Fruit fly (Drosophila melanogaster): ENCODE measurements around the gene AhcyL1.
A peak's percentile ranks its signal among the peaks of the same experiment; 100 is the strongest.

AhcyL1 gene

dm6 chr3L:2734363-2735160 is 37.6 kb downstream of the AhcyL1 start (continued):
- TF ChIP-seq ss (GFP tag; optimal IDR thresholded peaks at IDR 0.05) (no peak), salr (GFP tag; optimal IDR thresholded peaks at IDR 0.05) (no peak), Hr39 (GFP tag; optimal IDR thresholded peaks at IDR 0.05) (peak; percentile 13), CG6808 (GFP tag; optimal IDR thresholded peaks at IDR 0.05) (no peak), CG7368 (GFP tag; optimal IDR thresholded peaks at IDR 0.05) (no peak), esn (GFP tag; optimal IDR thresholded peaks at IDR 0.05) (no peak), Ets21C (GFP tag; optimal IDR thresholded peaks at IDR 0.05) (no peak), Lpt (GFP tag; optimal IDR thresholded peaks at IDR 0.05) (no peak), net (GFP tag; optimal IDR thresholded peaks at IDR 0.05) (no peak), pdm3 (GFP tag; optimal IDR thresholded peaks at IDR 0.05) (peak; percentile 27), topi (GFP tag; optimal IDR thresholded peaks at IDR 0.05) (no peak), Sox15 (GFP tag; optimal IDR thresholded peaks at IDR 0.05) (no peak), CG6792 (GFP tag; optimal IDR thresholded peaks at IDR 0.05) (no peak), Eip78C (GFP tag) (peak; percentile 33), Met (GFP tag; optimal IDR thresholded peaks at IDR 0.05) (no peak), OdsH (GFP tag; optimal IDR thresholded peaks at IDR 0.05) (peak; percentile 50), Hr4 (GFP tag; optimal IDR thresholded peaks at IDR 0.05) (peak; percentile 56), CG15336 (GFP tag; IDR thresholded peaks at IDR 0.05) (peak; percentile 67), dsx (GFP tag; optimal IDR thresholded peaks at IDR 0.05; ENCODE audit: poor library complexity, severe bottlenecking) (no peak), CG1621 (tag; optimal IDR thresholded peaks at IDR 0.05) (no peak), CG6276 (GFP tag; optimal IDR thresholded peaks at IDR 0.05) (peak; percentile 17), Ets96B (tag; optimal IDR thresholded peaks at IDR 0.05) (no peak), Smox (GFP tag; optimal IDR thresholded peaks at IDR 0.05) (no peak), cyc (GFP tag; optimal IDR thresholded peaks at IDR 0.05) (no peak), achi (GFP tag; optimal IDR thresholded peaks at IDR 0.05) (peak; percentile 35), Eip93F (GFP tag; optimal IDR thresholded peaks at IDR 0.05) (no peak), CG10631 (GFP tag; optimal IDR thresholded peaks at IDR 0.05) (no peak), CG3919 (GFP tag; optimal IDR thresholded peaks at IDR 0.05) (no peak), eg (GFP tag; IDR thresholded peaks at IDR 0.05) (peak; percentile 61; the same call in 1 of the 3 replicates), Sox102F (GFP tag; optimal IDR thresholded peaks at IDR 0.05) (no peak), CG6163 (GFP tag; IDR thresholded peaks at IDR 0.05) (no peak), CG4318 (GFP tag; optimal IDR thresholded peaks at IDR 0.05) (peak; percentile 15)

dm6 chr3L:2733208-2733607 is 38.9 kb downstream of the AhcyL1 start:
- TF ChIP-seq achi (GFP tag; optimal IDR thresholded peaks at IDR 0.05) (peak; percentile 36), OdsH (GFP tag; optimal IDR thresholded peaks at IDR 0.05) (peak; percentile 61), Eip75B (GFP tag; optimal IDR thresholded peaks at IDR 0.05) (peak; percentile 20), pdm3 (GFP tag; optimal IDR thresholded peaks at IDR 0.05) (peak; percentile 53), Hr38 (GFP tag; optimal IDR thresholded peaks at IDR 0.05) (no peak), CG31627 (GFP tag; optimal IDR thresholded peaks at IDR 0.05) (peak; percentile 52), CG7368 (GFP tag; optimal IDR thresholded peaks at IDR 0.05) (no peak), Ets96B (tag; optimal IDR thresholded peaks at IDR 0.05) (no peak), Eip78C (GFP tag) (peak; percentile 72), CG11762 (GFP tag; optimal IDR thresholded peaks at IDR 0.05; ENCODE audit: insufficient read depth) (peak; percentile 32), Sox14 (GFP tag; optimal IDR thresholded peaks at IDR 0.05) (peak; percentile 23), CG8319 (GFP tag; optimal IDR thresholded peaks at IDR 0.05) (peak; percentile 2), CG8119 (GFP tag; IDR thresholded peaks at IDR 0.05) (peak; percentile 64), CG11294 (GFP tag; IDR thresholded peaks at IDR 0.05) (peak; percentile 61; the same call in 1 of the 2 replicates), CG3919 (GFP tag; optimal IDR thresholded peaks at IDR 0.05) (peak; percentile 54), net (GFP tag; optimal IDR thresholded peaks at IDR 0.05) (peak; percentile 38), Met (GFP tag; optimal IDR thresholded peaks at IDR 0.05) (peak; percentile 33), Gug (GFP tag; IDR thresholded peaks at IDR 0.05) (peak; percentile 64), Hr39 (GFP tag; optimal IDR thresholded peaks at IDR 0.05) (peak; percentile 62), CG34406 (GFP tag; optimal IDR thresholded peaks at IDR 0.05) (no peak), CG4318 (GFP tag; optimal IDR thresholded peaks at IDR 0.05) (peak; percentile 59), Smox (GFP tag; optimal IDR thresholded peaks at IDR 0.05) (peak; percentile 2), CG10669 (GFP tag; optimal IDR thresholded peaks at IDR 0.05) (peak; percentile 9), Lpt (GFP tag; optimal IDR thresholded peaks at IDR 0.05) (peak; percentile 5), salr (GFP tag; optimal IDR thresholded peaks at IDR 0.05) (peak in 1 of 2 experiments; percentile 7), CG15336 (GFP tag; IDR thresholded peaks at IDR 0.05) (peak; percentile 77), CG6276 (GFP tag; optimal IDR thresholded peaks at IDR 0.05) (peak; percentile 64), CG6808 (GFP tag; optimal IDR thresholded peaks at IDR 0.05) (no peak), fkh (GFP tag; optimal IDR thresholded peaks at IDR 0.05) (no peak), fd59A (GFP tag; optimal IDR thresholded peaks at IDR 0.05) (no peak), topi (GFP tag; optimal IDR thresholded peaks at IDR 0.05) (peak; percentile 18), acj6 (GFP tag; optimal IDR thresholded peaks at IDR 0.05) (peak; percentile 49), CG1621 (tag; optimal IDR thresholded peaks at IDR 0.05) (no peak), svp (GFP tag) (no peak)

Measured in whole organism, prepupa.